Fruit fly (Drosophila melanogaster) whole organism, embryonic: ENCODE measurements around the gene CG12035.

Experiments
- Awh ChIP-seq: fragments of 200-800 bp; sonication (Bioruptor generic); IDR thresholded peaks from 2 replicates; pipeline ENCODE4, ENCODE4 v1.3.6; 2022; ENCODE audit warnings: missing biosample characterization, missing genetic modification characterization
- CG10366 ChIP-seq: fragments of 200-800 bp; sonication (Bioruptor generic); IDR thresholded peaks from 2 replicates; pipeline ENCODE4 v1.3.6; 2022; ENCODE audit warnings: missing biosample characterization, missing genetic modification characterization
- CG11456 ChIP-seq: fragments of 200-800 bp; sonication (Bioruptor generic); IDR thresholded peaks from 3 replicates; pipeline ENCODE4 v1.3.6; 2022; ENCODE audit warnings: missing biosample characterization, missing genetic modification characterization
- CG11695 ChIP-seq: fragments of 200-800 bp; sonication (Bioruptor generic); IDR thresholded peaks from 3 replicates; pipeline ENCODE4 v1.3.6; 2022; ENCODE audit warnings: missing biosample characterization, missing genetic modification characterization
- CG11696 ChIP-seq: fragments of 200-800 bp; sonication (Bioruptor generic); IDR thresholded peaks from 2 replicates; pipeline ENCODE4 v1.3.6; 2022; ENCODE audit warnings: missing biosample characterization, missing genetic modification characterization
- CG13287 ChIP-seq: fragments of 200-800 bp; sonication (Bioruptor generic); IDR thresholded peaks from 2 replicates; pipeline ENCODE4 v1.3.6; 2022; ENCODE audit warnings: missing biosample characterization, missing genetic modification characterization; ENCODE audit not compliant: partially characterized antibody
- CG14441 ChIP-seq: fragments of 200-800 bp; sonication (Bioruptor generic); IDR thresholded peaks from 2 replicates; pipeline ENCODE4 v1.3.6; 2022; ENCODE audit warnings: missing biosample characterization, missing genetic modification characterization
- CG14667 ChIP-seq: fragments of 200-800 bp; sonication (Bioruptor generic); IDR thresholded peaks from 2 replicates; pipeline ENCODE4 v1.3.6; 2022; ENCODE audit warnings: missing biosample characterization, missing genetic modification characterization
- CG14860 ChIP-seq: fragments of 200-800 bp; sonication (Bioruptor generic); IDR thresholded peaks from 3 replicates; pipeline ENCODE4 v1.3.6; 2022; ENCODE audit warnings: missing biosample characterization, missing genetic modification characterization; ENCODE audit not compliant: partially characterized antibody
- CG15073 ChIP-seq: fragments of 200-800 bp; sonication (Bioruptor generic); optimal IDR thresholded peaks from 2 replicates; lab custom pipeline; 2016; ENCODE audit warnings: missing biosample characterization, missing genetic modification characterization
- CG15514 ChIP-seq: fragments of 200-800 bp; sonication (Bioruptor generic); optimal IDR thresholded peaks from 3 replicates; lab custom pipeline; 2017; ENCODE audit warnings: missing biosample characterization, missing genetic modification characterization, mild to moderate bottlenecking, moderate library complexity, missing genetic modification reagents
- CG1603 ChIP-seq: fragments of 200-800 bp; sonication (Bioruptor generic); optimal IDR thresholded peaks from 2 replicates; lab custom pipeline; 2019; ENCODE audit warnings: missing biosample characterization, mild to moderate bottlenecking, missing genetic modification characterization, moderate library complexity
- CG34422 ChIP-seq: fragments of 200-800 bp; sonication (Bioruptor generic); IDR thresholded peaks from 3 replicates; pipeline ENCODE4 v1.3.6; 2022; ENCODE audit warnings: missing biosample characterization, missing genetic modification characterization
- CG4360 ChIP-seq: fragments of 200-800 bp; sonication (Bioruptor generic); IDR thresholded peaks from 2 replicates; pipeline ENCODE4 v1.3.6; 2022; ENCODE audit warnings: missing biosample characterization, missing genetic modification characterization
- CG6765 ChIP-seq: fragments of 200-800 bp; sonication (Bioruptor generic); optimal IDR thresholded peaks from 3 replicates; lab custom pipeline; 2017; ENCODE audit warnings: missing biosample characterization, mild to moderate bottlenecking, missing genetic modification characterization
- CG7372 ChIP-seq: fragments of 200-800 bp; sonication (Bioruptor generic); IDR thresholded peaks from 2 replicates; pipeline ENCODE4 v1.3.6; 2022; ENCODE audit warnings: missing biosample characterization, missing genetic modification characterization
- CHES-1-like ChIP-seq: fragments of 200-800 bp; sonication (Bioruptor generic); optimal IDR thresholded peaks from 2 replicates; lab custom pipeline; 2016; ENCODE audit warnings: missing biosample characterization, missing genetic modification characterization
- Drgx ChIP-seq: fragments of 200-800 bp; sonication (Bioruptor generic); IDR thresholded peaks from 2 replicates; pipeline ENCODE4 v1.3.6; 2022; ENCODE audit warnings: missing biosample characterization, missing genetic modification characterization
- Ets65A ChIP-seq: fragments of 200-800 bp; sonication (Bioruptor generic); peaks from one replicate; lab custom pipeline; 2016; ENCODE audit warnings: missing biosample characterization, missing genetic modification characterization
- Gug ChIP-seq: fragments of 200-800 bp; sonication (Bioruptor generic); IDR thresholded peaks from 4 replicates; pipeline ENCODE4 v1.3.6; 2022; ENCODE audit warnings: missing biosample characterization, missing genetic modification characterization
- HLH3B ChIP-seq: fragments of 200-800 bp; sonication (Bioruptor generic); IDR thresholded peaks from 2 replicates; pipeline ENCODE4 v1.3.6; 2022; ENCODE audit warnings: missing biosample characterization, missing genetic modification characterization
- Nf-YC ChIP-seq: fragments of 200-800 bp; optimal IDR thresholded peaks from 3 replicates; lab custom pipeline; 2019; ENCODE audit warnings: missing biosample characterization, mild to moderate bottlenecking, missing genetic modification characterization, moderate library complexity
- Ptx1 ChIP-seq: fragments of 200-800 bp; sonication (Bioruptor generic); IDR thresholded peaks from 2 replicates; pipeline ENCODE4 v1.3.6; 2022; ENCODE audit warnings: missing biosample characterization, missing genetic modification characterization
- Rx ChIP-seq: fragments of 200-800 bp; sonication (Bioruptor generic); IDR thresholded peaks from 2 replicates; pipeline ENCODE4 v1.3.6; 2022; ENCODE audit warnings: missing biosample characterization, missing genetic modification characterization
- aop ChIP-seq: fragments of 200-800 bp; sonication (Bioruptor generic); IDR thresholded peaks from 2 replicates; pipeline ENCODE4 v1.3.6; 2022; ENCODE audit warnings: missing biosample characterization, missing genetic modification characterization
- ara ChIP-seq: fragments of 200-800 bp; sonication (Bioruptor generic); IDR thresholded peaks from 2 replicates; pipeline ENCODE4 v1.3.6; 2022; ENCODE audit warnings: missing biosample characterization, missing genetic modification characterization
- bsh ChIP-seq, 2 experiments: fragments of 200-800 bp; sonication (Bioruptor generic); optimal IDR thresholded peaks; 2 replicates each; lab custom pipeline; 2017 to 2018; ENCODE audit warnings: mild to moderate bottlenecking in 2 of 2, missing biosample characterization in 2 of 2, missing genetic modification characterization in 2 of 2, moderate library complexity in 1 of 2
- corto ChIP-seq: fragments of 200-800 bp; sonication (Bioruptor generic); optimal IDR thresholded peaks from 2 replicates; lab custom pipeline; 2016; ENCODE audit warnings: missing biosample characterization, mild to moderate bottlenecking, missing genetic modification characterization, moderate library complexity
- croc ChIP-seq: fragments of 200-800 bp; sonication (Bioruptor generic); conservative IDR thresholded peaks from 3 replicates; pipeline ENCODE4 v1.3.6; 2022; ENCODE audit warnings: missing biosample characterization, missing genetic modification characterization
- dysf ChIP-seq: fragments of 200-800 bp; sonication (Bioruptor generic); IDR thresholded peaks from 3 replicates; pipeline ENCODE4 v1.3.6; 2022; ENCODE audit warnings: missing biosample characterization, missing genetic modification characterization
- esg ChIP-seq: fragments of 200-800 bp; sonication (Bioruptor generic); conservative IDR thresholded peaks from 2 replicates; pipeline ENCODE4 v1.3.6; 2022; ENCODE audit warnings: missing biosample characterization, missing genetic modification characterization
- grau ChIP-seq: fragments of 200-800 bp; optimal IDR thresholded peaks from 3 replicates; lab custom pipeline; 2019; ENCODE audit warnings: missing biosample characterization, mild to moderate bottlenecking, missing genetic modification characterization, moderate library complexity
- kni ChIP-seq: fragments of 200-800 bp; sonication (Bioruptor generic); optimal IDR thresholded peaks from 3 replicates; lab custom pipeline; 2017; ENCODE audit warnings: mild to moderate bottlenecking, missing biosample characterization, missing genetic modification reagents, missing genetic modification characterization
- lbe ChIP-seq: fragments of 200-800 bp; sonication (Bioruptor generic); optimal IDR thresholded peaks from 2 replicates; lab custom pipeline; 2016; ENCODE audit warnings: missing biosample characterization, mild to moderate bottlenecking, missing genetic modification characterization
- nom ChIP-seq: fragments of 200-800 bp; sonication (Bioruptor generic); optimal IDR thresholded peaks from 2 replicates; lab custom pipeline; 2017; ENCODE audit warnings: missing biosample characterization, missing genetic modification characterization, mild to moderate bottlenecking, moderate library complexity, missing genetic modification reagents
- pan ChIP-seq, 4 experiments: fragments of >200 bp in 3 of 4; fragments of 200-800 bp in 1 of 4; sonication (Bioruptor generic) in 1 of 4; optimal IDR thresholded peaks in 3 of 4; IDR thresholded peaks in 1 of 4; 2 replicates each; pipeline versions ENCODE4 v1.3.6 to Lab custom; 2017 to 2022; ENCODE audit warnings: missing biosample characterization in 2 of 4, missing genetic modification characterization in 2 of 4, mixed read lengths in 1 of 4
- peb ChIP-seq: fragments of 200-800 bp; sonication (Bioruptor generic); IDR thresholded peaks from 2 replicates; pipeline ENCODE4 v1.3.6; 2022; ENCODE audit warnings: missing biosample characterization, missing genetic modification characterization
- prd ChIP-seq, 3 experiments: fragments of >200 bp in 2 of 3; fragments of 200-800 bp in 1 of 3; sonication (Bioruptor generic) in 1 of 3; optimal IDR thresholded peaks in 2 of 3; IDR thresholded peaks in 1 of 3; 2 replicates in 2 of 3; 3 replicates in 1 of 3; pipeline versions ENCODE4 v1.3.6 to Lab custom; 2017 to 2022; ENCODE audit warnings: missing biosample characterization in 1 of 3, missing genetic modification characterization in 1 of 3
- schlank ChIP-seq: fragments of 200-800 bp; sonication (Bioruptor generic); optimal IDR thresholded peaks from 2 replicates; lab custom pipeline; 2018; ENCODE audit warnings: missing biosample characterization, mild to moderate bottlenecking, missing genetic modification characterization
- sisA ChIP-seq: fragments of 200-800 bp; sonication (Bioruptor generic); IDR thresholded peaks from 2 replicates; pipeline ENCODE4 v1.3.6; 2022; ENCODE audit warnings: missing biosample characterization, missing genetic modification characterization
- slou ChIP-seq: fragments of 200-800 bp; sonication (Bioruptor generic); optimal IDR thresholded peaks from 3 replicates; lab custom pipeline; 2016; ENCODE audit warnings: missing biosample characterization, missing genetic modification characterization
- trem ChIP-seq: fragments of 200-800 bp; optimal IDR thresholded peaks from 3 replicates; lab custom pipeline; 2019; ENCODE audit warnings: missing biosample characterization, mild to moderate bottlenecking, missing genetic modification characterization, moderate library complexity
- zfh1 ChIP-seq: fragments of 200-800 bp; sonication (Bioruptor generic); IDR thresholded peaks from 3 replicates; pipeline ENCODE4 v1.3.6; 2022; ENCODE audit warnings: missing biosample characterization, missing genetic modification characterization

Gene CG12035

dm6 chr3L:1692122-1692786, 31.9 kb upstream of the CG12035 start (continued):
- TF ChIP-seq CG15514 (GFP tag; lab: Kevin White, UChicago) (no peak), prd (optimal IDR thresholded peaks at IDR 0.05; lab: Kevin White, UChicago) (no peak), prd (GFP tag; IDR thresholded peaks at IDR 0.05; lab: Robert Waterston, UW) (peak; percentile 61; the same call in 2 of the 3 replicates), zfh1 (GFP tag; lab: Robert Waterston, UW) (peak; percentile 49; the same call in 2 of the 3 replicates), kni (GFP tag; lab: Kevin White, UChicago) (no peak), croc (GFP tag; lab: Robert Waterston, UW) (peak; percentile 25; the same call in 1 of the 3 replicates), peb (GFP tag; lab: Robert Waterston, UW) (0 out of 2 replicates have a peak, but pooled peaks have one; percentile 9), Rx (GFP tag; lab: Robert Waterston, UW) (0 out of 2 replicates have a peak, but pooled peaks have one; percentile 19), pan (optimal IDR thresholded peaks at IDR 0.05; lab: Kevin White, UChicago) (no peak), pan (GFP tag; optimal IDR thresholded peaks at IDR 0.05 in 1 of 2, IDR thresholded peaks at IDR 0.05 in 1 of 2) (peak in 1 of 2 experiments; percentile 40), dysf (GFP tag; lab: Robert Waterston, UW) (0 out of 3 replicates have a peak, but pooled peaks have one; percentile 14), HLH3B (GFP tag; lab: Robert Waterston, UW) (no peak), CG14441 (GFP tag; lab: Robert Waterston, UW) (peak; percentile 35; the same call in 1 of the 2 replicates), CG14860 (no peak), CG1603 (tag; lab: Kevin White, UChicago) (peak; percentile 55), slou (GFP tag; lab: Kevin White, UChicago) (no peak), corto (GFP tag; lab: Kevin White, UChicago) (peak; percentile 65), lbe (GFP tag; lab: Kevin White, UChicago) (peak; percentile 29), grau (tag; lab: Kevin White, UChicago) (no peak), Nf-YC (tag; lab: Kevin White, UChicago) (no peak), esg (GFP tag; lab: Robert Waterston, UW) (peak; percentile 26; the same call in 1 of the 2 replicates), CG11696 (GFP tag; lab: Robert Waterston, UW) (peak; percentile 73), Drgx (peak; percentile 87), sisA (GFP tag; lab: Robert Waterston, UW) (peak; percentile 45; the same call in 1 of the 2 replicates), CG11695 (0 out of 3 replicates have a peak, but pooled peaks have one; percentile 23), Ets65A (GFP tag; lab: Kevin White, UChicago) (peak; percentile 53), CG11456 (GFP tag; lab: Robert Waterston, UW) (0 out of 3 replicates have a peak, but pooled peaks have one; percentile 8), Ptx1 (GFP tag; lab: Robert Waterston, UW) (0 out of 2 replicates have a peak, but pooled peaks have one; percentile 14), CG15073 (GFP tag; lab: Kevin White, UChicago) (no peak), CG6765 (GFP tag; lab: Kevin White, UChicago) (no peak), Gug (GFP tag; lab: Robert Waterston, UW) (0 out of 4 replicates have a peak, but pooled peaks have one; percentile 11), CG14667 (GFP tag; lab: Robert Waterston, UW) (0 out of 2 replicates have a peak, but pooled peaks have one; percentile 11), CG10366 (GFP tag; lab: Robert Waterston, UW) (peak; percentile 14; the same call in 1 of the 2 replicates), nom (GFP tag; lab: Kevin White, UChicago) (peak; percentile 77), CG34422 (GFP tag; lab: Robert Waterston, UW) (0 out of 3 replicates have a peak, but pooled peaks have one; percentile 38), schlank (no peak), trem (no peak), bsh (GFP tag; optimal IDR thresholded peaks at IDR 0.05; lab: Kevin White, UChicago) (peak in 1 of 2 experiments; percentile 80), CG7372 (no peak), CG4360 (GFP tag; lab: Robert Waterston, UW) (no peak), aop (no peak), Awh (GFP tag; lab: Robert Waterston, UW) (0 out of 2 replicates have a peak, but pooled peaks have one; percentile 34), ara (GFP tag; lab: Robert Waterston, UW) (0 out of 2 replicates have a peak, but pooled peaks have one; percentile 32), CHES-1-like (no peak), CG13287 (GFP tag; lab: Robert Waterston, UW) (no peak)
